Worm (Caenorhabditis elegans): ENCODE results near the gene cnc-3.

- no peak for TF ChIP-seq nhr-77 (tag; optimal IDR thresholded peaks at IDR 0.05)
- TF ChIP-seq ama-1 (optimal IDR thresholded peaks at IDR 0.05): no peak
- TF ChIP-seq nhr-12 (tag; optimal IDR thresholded peaks at IDR 0.05): no peak
- no peak for TF ChIP-seq unc-62 (GFP tag; optimal IDR thresholded peaks at IDR 0.05)
- TF ChIP-seq C04F5.9 (tag; optimal IDR thresholded peaks at IDR 0.05): no peak
- TF ChIP-seq lin-39 (tag; optimal IDR thresholded peaks at IDR 0.05): no peak
- TF ChIP-seq ztf-11 (tag; optimal IDR thresholded peaks at IDR 0.05): no peak
- no peak for TF ChIP-seq nhr-76 (tag; optimal IDR thresholded peaks at IDR 0.05)
- no peak for TF ChIP-seq fos-1 (tag; optimal IDR thresholded peaks at IDR 0.05)
- TF ChIP-seq aly-2 (tag; optimal IDR thresholded peaks at IDR 0.05): no peak
- no peak for TF ChIP-seq zag-1 (tag; optimal IDR thresholded peaks at IDR 0.05)
- TF ChIP-seq ceh-90 (tag; optimal IDR thresholded peaks at IDR 0.05): no peak
Measured at ce11 chrV:1431702-1432187, 16.1 kb upstream of the cnc-3 start, which contains the start of gene ges-1.

Data from whole organism, L1 larva.